Worm (Caenorhabditis elegans) whole organism, L4 larva: ENCODE results near the gene T27D12.6.

Source experiments
- D1046.2 ChIP-seq: fragments of 200-800 bp; sonication (Bioruptor generic); IDR thresholded peaks from 2 replicates; pipeline ENCODE4 v1.3.6; 2022; ENCODE audit warnings: missing genetic modification characterization, missing compliant biosample characterization
- F10B5.3 ChIP-seq: sonication (generic microtip); optimal IDR thresholded peaks from 2 replicates; lab custom pipeline; 2016; ENCODE audit warnings: mild to moderate bottlenecking, missing genetic modification characterization, missing compliant biosample characterization
- F26F4.8 ChIP-seq: fragments of 200-800 bp; sonication (Bioruptor generic); conservative IDR thresholded peaks from 2 replicates; pipeline ENCODE4 v1.3.6; 2022; ENCODE audit warnings: missing genetic modification characterization, missing compliant biosample characterization
- F49E8.2 ChIP-seq: sonication (generic microtip); optimal IDR thresholded peaks from 2 replicates; lab custom pipeline; 2016; ENCODE audit warnings: missing compliant biosample characterization, mild to moderate bottlenecking, missing genetic modification characterization, borderline replicate concordance
- T20F7.1 ChIP-seq: fragments of 200-800 bp; sonication (Bioruptor generic); optimal IDR thresholded peaks from 2 replicates; lab custom pipeline; 2018; ENCODE audit warnings: mild to moderate bottlenecking, missing genetic modification characterization, missing compliant biosample characterization
- T26A8.4 ChIP-seq: fragments of 200-800 bp; sonication (Bioruptor generic); IDR thresholded peaks from 2 replicates; pipeline ENCODE4 v1.3.6; 2022; ENCODE audit warnings: missing genetic modification characterization, missing compliant biosample characterization
- Y105C5A.15 ChIP-seq: fragments of 200-800 bp; sonication (Bioruptor generic); IDR thresholded peaks from 2 replicates; pipeline ENCODE4 v1.3.6; 2022; ENCODE audit warnings: missing genetic modification characterization, missing compliant biosample characterization
- ZK546.5 ChIP-seq, 2 experiments: sonication (generic microtip); optimal IDR thresholded peaks; 2 replicates each; lab custom pipeline; 2017; ENCODE audit warnings: missing biosample characterization in 2 of 2, missing genetic modification characterization in 2 of 2
- aly-2 ChIP-seq: sonication (generic microtip); optimal IDR thresholded peaks from 2 replicates; lab custom pipeline; 2018; ENCODE audit warnings: missing biosample characterization, missing genetic modification characterization
- ama-1 ChIP-seq: fragments of 150-350 bp; optimal IDR thresholded peaks from 2 replicates; lab custom pipeline; 2014; ENCODE audit warnings: inconsistent platforms, mixed read lengths
- arid-1 ChIP-seq: fragments of 200-800 bp; sonication (Bioruptor generic); conservative IDR thresholded peaks from 2 replicates; pipeline ENCODE4 v1.3.6; 2022; ENCODE audit warnings: missing genetic modification reagents, missing genetic modification characterization, missing compliant biosample characterization
- ceh-20 ChIP-seq: fragments of 200-800 bp; sonication (Bioruptor generic); IDR thresholded peaks from 2 replicates; pipeline ENCODE4 v1.3.6; 2022; ENCODE audit warnings: missing genetic modification reagents, missing genetic modification characterization, missing compliant biosample characterization
- ces-1 ChIP-seq: fragments of 150-350 bp; sonication (generic microtip); optimal IDR thresholded peaks from 4 replicates; lab custom pipeline; 2014; ENCODE audit warnings: missing biosample characterization, missing genetic modification reagents, missing genetic modification characterization
- daf-12 ChIP-seq: fragments of 150-350 bp; optimal IDR thresholded peaks from 2 replicates; lab custom pipeline; 2014; ENCODE audit warnings: missing biosample characterization, missing genetic modification reagents, missing genetic modification characterization
- daf-16 ChIP-seq, 3 experiments: sonication (generic microtip); optimal IDR thresholded peaks; 2 replicates each; lab custom pipeline; 2016 to 2017; ENCODE audit warnings: missing genetic modification characterization in 3 of 3, missing genetic modification reagents in 3 of 3, mild to moderate bottlenecking in 2 of 3, missing compliant biosample characterization in 2 of 3, missing biosample characterization in 1 of 3, moderate library complexity in 1 of 3
- daf-8 ChIP-seq: fragments of 200-800 bp; sonication (Bioruptor generic); IDR thresholded peaks from 2 replicates; pipeline ENCODE4 v1.3.6; 2022; ENCODE audit warnings: missing genetic modification characterization, missing compliant biosample characterization
- dpl-1 ChIP-seq: fragments of 150-350 bp; optimal IDR thresholded peaks from 2 replicates; lab custom pipeline; 2014; ENCODE audit warnings: missing biosample characterization, missing genetic modification reagents, missing genetic modification characterization
- duxl-1 ChIP-seq: sonication (generic microtip); optimal IDR thresholded peaks from 2 replicates; lab custom pipeline; 2016; ENCODE audit warnings: mild to moderate bottlenecking, missing genetic modification characterization, moderate library complexity, missing compliant biosample characterization; ENCODE audit not compliant: poor library complexity
- dve-1 ChIP-seq: sonication (generic microtip); optimal IDR thresholded peaks from 2 replicates; lab custom pipeline; 2017; ENCODE audit warnings: antibody characterized with exemption, mild to moderate bottlenecking, missing genetic modification characterization, missing compliant biosample characterization; ENCODE audit not compliant: insufficient read depth
- gei-8 ChIP-seq: fragments of 200-800 bp; sonication (Bioruptor generic); optimal IDR thresholded peaks from 2 replicates; lab custom pipeline; 2018; ENCODE audit warnings: mild to moderate bottlenecking, missing genetic modification characterization, missing compliant biosample characterization
- hlh-11 ChIP-seq: fragments of 200-800 bp; sonication (Bioruptor generic); optimal IDR thresholded peaks from 2 replicates; lab custom pipeline; 2018; ENCODE audit warnings: mild to moderate bottlenecking, missing genetic modification characterization, missing compliant biosample characterization
- hlh-30 ChIP-seq: sonication (generic microtip); optimal IDR thresholded peaks from 2 replicates; lab custom pipeline; 2017; ENCODE audit warnings: antibody characterized with exemption, mild to moderate bottlenecking, missing genetic modification characterization, missing compliant biosample characterization; ENCODE audit not compliant: insufficient read depth
- hmg-1.1 ChIP-seq: fragments of 200-800 bp; sonication (Bioruptor generic); IDR thresholded peaks from 2 replicates; pipeline ENCODE4 v1.3.6; 2022; ENCODE audit warnings: missing genetic modification reagents, missing genetic modification characterization, missing compliant biosample characterization
- lin-1 ChIP-seq: fragments of 200-800 bp; sonication (Bioruptor generic); IDR thresholded peaks from 2 replicates; pipeline ENCODE4 v1.3.6; 2022; ENCODE audit warnings: missing genetic modification reagents, missing genetic modification characterization, missing compliant biosample characterization
- lin-15B ChIP-seq: fragments of 150-350 bp; sonication (generic microtip); optimal IDR thresholded peaks from 3 replicates; lab custom pipeline; 2014; ENCODE audit warnings: missing biosample characterization, missing genetic modification characterization
- lsy-2 ChIP-seq, 2 experiments: fragments of 150-350 bp in 1 of 2; sonication (generic microtip) in 1 of 2; optimal IDR thresholded peaks; 2 replicates each; lab custom pipeline; 2014 to 2017; ENCODE audit warnings: missing biosample characterization in 2 of 2, missing genetic modification characterization in 2 of 2
- madf-5 ChIP-seq, 2 experiments: fragments of 200-800 bp; sonication (Bioruptor generic); IDR thresholded peaks; 2 replicates each; pipeline ENCODE4 v1.3.6; 2022; ENCODE audit warnings: missing compliant biosample characterization in 2 of 2, missing genetic modification characterization in 2 of 2
- mdl-1 ChIP-seq, 2 experiments: fragments of 150-350 bp in 1 of 2; sonication (generic microtip) in 1 of 2; optimal IDR thresholded peaks; 2 replicates each; lab custom pipeline; 2014 to 2017; ENCODE audit warnings: missing biosample characterization in 2 of 2, missing genetic modification characterization in 2 of 2
- mes-2 ChIP-seq: sonication (generic microtip); optimal IDR thresholded peaks from 2 replicates; lab custom pipeline; 2016; ENCODE audit warnings: missing genotype, mild to moderate bottlenecking, missing genetic modification characterization, missing compliant biosample characterization; ENCODE audit not compliant: poor library complexity, severe bottlenecking
- mxl-3 ChIP-seq: fragments of 200-800 bp; sonication (Bioruptor generic); optimal IDR thresholded peaks from 2 replicates; lab custom pipeline; 2018; ENCODE audit warnings: mild to moderate bottlenecking, missing genetic modification characterization, missing compliant biosample characterization
- nhr-10 ChIP-seq: fragments of 150-350 bp; optimal IDR thresholded peaks from 2 replicates; lab custom pipeline; 2014; ENCODE audit warnings: missing biosample characterization, missing genetic modification characterization
- nhr-237 ChIP-seq: sonication (generic microtip); optimal IDR thresholded peaks from 2 replicates; lab custom pipeline; 2017; ENCODE audit warnings: missing biosample characterization, missing genetic modification characterization
- nhr-28 ChIP-seq: fragments of 150-350 bp; optimal IDR thresholded peaks from 2 replicates; lab custom pipeline; 2014; ENCODE audit warnings: missing biosample characterization, missing genetic modification characterization
- nhr-6 ChIP-seq: fragments of 150-350 bp; optimal IDR thresholded peaks from 2 replicates; lab custom pipeline; 2014; ENCODE audit warnings: missing biosample characterization, missing genetic modification characterization
- nhr-77 ChIP-seq: fragments of 150-350 bp; optimal IDR thresholded peaks from 2 replicates; lab custom pipeline; 2014; ENCODE audit warnings: missing biosample characterization, missing genetic modification characterization
- pha-4 ChIP-seq, 2 experiments: fragments of 150-350 bp in 1 of 2; fragments of 200-800 bp in 1 of 2; sonication (Bioruptor generic) in 1 of 2; IDR thresholded peaks in 1 of 2; optimal IDR thresholded peaks in 1 of 2; 2 replicates each; pipeline versions ENCODE4 v1.3.6 to Lab custom; 2014 to 2022; ENCODE audit warnings: missing genetic modification characterization in 2 of 2, missing genetic modification reagents in 2 of 2, missing biosample characterization in 1 of 2, missing compliant biosample characterization in 1 of 2
- php-3 ChIP-seq: fragments of 200-800 bp; sonication (Bioruptor generic); IDR thresholded peaks from 2 replicates; pipeline ENCODE4 v1.3.6; 2022; ENCODE audit warnings: missing genetic modification reagents, missing genetic modification characterization, missing compliant biosample characterization
- pqm-1 ChIP-seq: sonication (generic microtip); optimal IDR thresholded peaks from 2 replicates; lab custom pipeline; 2017; ENCODE audit warnings: missing biosample characterization, missing genetic modification characterization
- saeg-2 ChIP-seq: fragments of 200-800 bp; sonication (Bioruptor generic); IDR thresholded peaks from 2 replicates; pipeline ENCODE4 v1.3.6; 2022; ENCODE audit warnings: missing genetic modification reagents, missing genetic modification characterization, missing compliant biosample characterization
- tag-97 ChIP-seq: fragments of 200-800 bp; sonication (Bioruptor generic); IDR thresholded peaks from 2 replicates; pipeline ENCODE4 v1.3.6; 2022; ENCODE audit warnings: missing genetic modification characterization, missing compliant biosample characterization
- unc-62 ChIP-seq, 3 experiments: fragments of 150-350 bp in 1 of 3; sonication (generic microtip); optimal IDR thresholded peaks in 2 of 3; peaks in 1 of 3; 1 replicate in 1 of 3; 2 replicates in 2 of 3; lab custom pipeline; 2014 to 2017; ENCODE audit warnings: missing biosample characterization in 3 of 3, missing genetic modification characterization in 3 of 3, missing genetic modification reagents in 3 of 3, missing genotype in 1 of 3
- vab-7 ChIP-seq: fragments of 200-800 bp; sonication (Bioruptor generic); IDR thresholded peaks from 2 replicates; pipeline ENCODE4 v1.3.6; 2022; ENCODE audit warnings: missing genetic modification reagents, missing genetic modification characterization, missing compliant biosample characterization
- zip-2 ChIP-seq: fragments of 150-350 bp; optimal IDR thresholded peaks from 2 replicates; lab custom pipeline; 2014; ENCODE audit warnings: missing biosample characterization, missing genetic modification characterization
- ztf-7 ChIP-seq: fragments of 150-350 bp; optimal IDR thresholded peaks from 2 replicates; lab custom pipeline; 2014; ENCODE audit warnings: missing biosample characterization, missing genetic modification characterization

T27D12.6 gene

ce11 chrII:11830601-11831000, 4.7 kb upstream of the T27D12.6 start:
- no peak for TF ChIP-seq daf-16 (GFP tag; optimal IDR thresholded peaks at IDR 0.05; lab: Kevin White, UChicago)
- TF ChIP-seq daf-16 (tag; optimal IDR thresholded peaks at IDR 0.05; lab: Kevin White, UChicago): peak; percentile 12
- TF ChIP-seq dpl-1 (GFP tag; lab: Kevin White, UChicago): peak; percentile 25
- TF ChIP-seq F10B5.3: no peak
- peak; percentile 18 for TF ChIP-seq hlh-11 (tag; lab: Kevin White, UChicago)
- no peak for TF ChIP-seq ces-1 (GFP tag; lab: Kevin White, UChicago)
- TF ChIP-seq mxl-3 (GFP tag; lab: Kevin White, UChicago): peak; percentile 82
- no peak for TF ChIP-seq Y105C5A.15 (GFP tag; lab: Robert Waterston, UW)
- TF ChIP-seq unc-62 (GFP tag; optimal IDR thresholded peaks at IDR 0.05 in 1 of 2; lab: Kevin White, UChicago): peak in 1 of 2 experiments; percentile 95
- TF ChIP-seq unc-62 (tag; optimal IDR thresholded peaks at IDR 0.05; lab: Kevin White, UChicago): no peak
- TF ChIP-seq T20F7.1 (GFP tag; lab: Kevin White, UChicago): no peak
- no peak for TF ChIP-seq ama-1 (lab: Kevin White, UChicago)
- no peak for TF ChIP-seq madf-5 (GFP tag; IDR thresholded peaks at IDR 0.05; lab: Robert Waterston, UW)
- no peak for TF ChIP-seq lin-1 (GFP tag; lab: Robert Waterston, UW)
- no peak for TF ChIP-seq gei-8
- TF ChIP-seq lin-15B (tag; lab: Kevin White, UChicago): no peak
- TF ChIP-seq pqm-1 (tag; lab: Kevin White, UChicago): peak; percentile 32
- peak; percentile 63 for TF ChIP-seq mes-2 (tag; lab: Kevin White, UChicago)
- peak; percentile 91 for TF ChIP-seq hlh-30 (tag; lab: Kevin White, UChicago)
- TF ChIP-seq ceh-20 (GFP tag; lab: Robert Waterston, UW): no peak
- no peak for TF ChIP-seq daf-8 (GFP tag; lab: Robert Waterston, UW)
- no peak for TF ChIP-seq pha-4 (GFP tag; IDR thresholded peaks at IDR 0.05; lab: Robert Waterston, UW)
- TF ChIP-seq pha-4 (tag; optimal IDR thresholded peaks at IDR 0.05; lab: Kevin White, UChicago): peak; percentile 70
- TF ChIP-seq ztf-7 (tag; lab: Kevin White, UChicago): no peak
- TF ChIP-seq hmg-1.1 (GFP tag; lab: Robert Waterston, UW): no peak
- TF ChIP-seq duxl-1 (tag; lab: Kevin White, UChicago): no peak
- peak in 1 of 2 experiments; percentile 60 for TF ChIP-seq lsy-2 (tag; optimal IDR thresholded peaks at IDR 0.05; lab: Kevin White, UChicago)
- peak in 1 of 2 experiments; percentile 60 for TF ChIP-seq mdl-1 (tag; optimal IDR thresholded peaks at IDR 0.05; lab: Kevin White, UChicago)
- TF ChIP-seq nhr-28: peak; percentile 46
- TF ChIP-seq ZK546.5 (tag; optimal IDR thresholded peaks at IDR 0.05; lab: Kevin White, UChicago): no peak
- peak; percentile 35 for TF ChIP-seq nhr-6 (tag; lab: Kevin White, UChicago)

- TF ChIP-seq unc-62 (GFP tag; optimal IDR thresholded peaks at IDR 0.05 in 1 of 2; lab: Kevin White, UChicago) (peak in 1 of 2 experiments; percentile 37), unc-62 (tag; optimal IDR thresholded peaks at IDR 0.05; lab: Kevin White, UChicago) (no peak), nhr-77 (tag; lab: Kevin White, UChicago) (no peak)
Measured at ce11 chrII:11832475-11832874, 2.8 kb upstream of the T27D12.6 start, which contains the start of gene clec-144. Gene clec-144, minus strand, starts transcription at chrII:11832575.

- TF ChIP-seq aly-2 (tag; lab: Kevin White, UChicago) (no peak), tag-97 (GFP tag; lab: Robert Waterston, UW) (no peak), arid-1 (GFP tag; lab: Robert Waterston, UW) (no peak), T26A8.4 (GFP tag; lab: Robert Waterston, UW) (no peak), dve-1 (tag; lab: Kevin White, UChicago) (peak; percentile 37), vab-7 (GFP tag; lab: Robert Waterston, UW) (no peak), zip-2 (tag; lab: Kevin White, UChicago) (no peak), daf-12 (no peak), nhr-10 (no peak), php-3 (0 out of 2 replicates have a peak, but pooled peaks have one; percentile 35), F26F4.8 (GFP tag; lab: Robert Waterston, UW) (no peak), nhr-237 (tag; lab: Kevin White, UChicago) (no peak), F49E8.2 (tag; lab: Kevin White, UChicago) (no peak), nhr-77 (tag; lab: Kevin White, UChicago) (no peak), daf-16 (GFP tag; optimal IDR thresholded peaks at IDR 0.05; lab: Kevin White, UChicago) (no peak), daf-16 (tag; optimal IDR thresholded peaks at IDR 0.05; lab: Kevin White, UChicago) (peak; percentile 3), saeg-2 (GFP tag; lab: Robert Waterston, UW) (no peak), gei-8 (peak; percentile 51), hlh-11 (tag; lab: Kevin White, UChicago) (peak; percentile 83), D1046.2 (no peak)
Measured at ce11 chrII:11836554-11837218, 1.4 kb downstream of the T27D12.6 start.
